Fruit fly (Drosophila melanogaster): ENCODE data around the gene CG17234.

DNA sequence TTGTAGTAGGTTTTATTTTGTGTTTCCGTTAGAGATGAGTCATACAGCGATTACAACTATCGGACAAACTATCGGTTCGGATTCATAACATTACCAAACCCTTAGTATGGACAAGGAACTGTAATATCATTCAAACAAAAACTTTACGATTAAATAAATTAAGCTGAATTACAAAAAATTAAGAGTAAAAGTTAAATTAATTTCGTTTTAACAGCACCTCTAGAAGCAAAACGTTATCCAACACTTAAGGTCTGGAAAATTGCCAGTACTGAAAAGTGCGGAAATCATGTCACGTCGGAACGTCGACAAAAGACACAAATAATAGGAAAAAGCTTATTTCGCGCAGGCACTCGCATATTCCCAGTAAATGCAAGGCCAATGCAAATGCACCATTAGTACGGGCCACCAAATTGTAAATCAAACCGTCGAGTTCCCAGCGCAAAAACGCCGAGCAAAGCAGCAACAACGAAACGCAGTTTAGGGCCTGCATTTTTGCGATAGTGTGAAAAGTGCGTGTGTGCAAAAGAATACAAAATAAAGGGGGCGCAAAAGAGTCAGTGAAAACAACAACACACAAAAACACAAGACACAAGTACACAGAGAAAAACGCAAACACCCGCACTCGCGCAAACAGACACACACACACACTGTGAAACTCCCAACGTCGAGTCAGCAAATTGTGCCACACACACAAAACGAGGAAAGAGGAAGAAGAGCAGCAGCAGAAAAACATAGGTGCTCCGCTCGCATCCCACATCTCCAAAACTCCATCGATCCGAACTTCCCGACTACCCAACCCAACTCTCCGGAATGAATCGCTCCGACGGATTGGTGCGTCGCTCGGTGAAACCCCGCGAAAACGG lies 26.4 kb upstream of the CG17234 start, which contains the start of the genes CG15387 and sau:
- TF ChIP-seq CG10348 (GFP tag; IDR thresholded peaks at IDR 0.05) (no peak), CG9948 (tag; optimal IDR thresholded peaks at IDR 0.05) (peak; percentile 56), CG32121 (GFP tag; IDR thresholded peaks at IDR 0.05) (peak; percentile 85)

Measured in whole organism, pupa.